Worm (Caenorhabditis elegans) whole organism, young adult: ENCODE results near the gene sel-1.

Experiments
- B0019.2 ChIP-seq: fragments of 200-800 bp; sonication (Bioruptor generic); conservative IDR thresholded peaks from 2 replicates; pipeline ENCODE4 v1.3.6; 2022; ENCODE audit warnings: missing genetic modification reagents, missing genetic modification characterization, missing compliant biosample characterization
- F23B12.7 ChIP-seq: sonication (generic microtip); optimal IDR thresholded peaks from 2 replicates; lab custom pipeline; 2017; ENCODE audit warnings: missing genetic modification characterization, mild to moderate bottlenecking, missing compliant biosample characterization, antibody characterized with exemption, moderate library complexity; ENCODE audit not compliant: insufficient read depth
- F57C9.4 ChIP-seq: sonication (generic microtip); optimal IDR thresholded peaks from 2 replicates; lab custom pipeline; 2017; ENCODE audit warnings: mild to moderate bottlenecking, missing genetic modification characterization, missing compliant biosample characterization
- attf-3 ChIP-seq: fragments of 200-800 bp; sonication (Bioruptor generic); conservative IDR thresholded peaks from 2 replicates; pipeline ENCODE4 v1.3.6; 2022; ENCODE audit warnings: missing genetic modification reagents, missing genetic modification characterization, missing compliant biosample characterization
- cebp-1 ChIP-seq, 2 experiments: fragments of 200-800 bp in 1 of 2; sonication (Bioruptor generic) in 1 of 2; sonication (generic microtip) in 1 of 2; IDR thresholded peaks in 1 of 2; optimal IDR thresholded peaks in 1 of 2; 2 replicates each; pipeline versions ENCODE4 v1.3.6 to Lab custom; 2017 to 2022; ENCODE audit warnings: missing compliant biosample characterization in 2 of 2, missing genetic modification characterization in 2 of 2, mild to moderate bottlenecking in 1 of 2, missing genetic modification reagents in 1 of 2, moderate library complexity in 1 of 2
- ceh-27 ChIP-seq: fragments of 200-800 bp; sonication (Bioruptor generic); optimal IDR thresholded peaks from 2 replicates; lab custom pipeline; 2018; ENCODE audit warnings: mild to moderate bottlenecking, missing genetic modification characterization, moderate library complexity, missing compliant biosample characterization
- ceh-58 ChIP-seq: fragments of 200-800 bp; sonication (Bioruptor generic); IDR thresholded peaks from 2 replicates; pipeline ENCODE4 v1.3.6; 2022; ENCODE audit warnings: missing genetic modification characterization, missing compliant biosample characterization
- dox-1 ChIP-seq: fragments of 200-800 bp; sonication (Bioruptor generic); IDR thresholded peaks from 2 replicates; pipeline ENCODE4 v1.3.6; 2022; ENCODE audit warnings: missing genetic modification reagents, missing genetic modification characterization, missing compliant biosample characterization
- egl-44 ChIP-seq: fragments of 200-800 bp; sonication (Bioruptor generic); IDR thresholded peaks from 2 replicates; pipeline ENCODE4 v1.3.6; 2022; ENCODE audit warnings: missing genetic modification reagents, missing genetic modification characterization, missing compliant biosample characterization
- egrh-3 ChIP-seq: fragments of 200-800 bp; sonication (Bioruptor generic); IDR thresholded peaks from 2 replicates; pipeline ENCODE4 v1.3.6; 2022; ENCODE audit warnings: missing genetic modification reagents, missing genetic modification characterization, missing compliant biosample characterization
- ets-4 ChIP-seq: fragments of 200-800 bp; sonication (Bioruptor generic); optimal IDR thresholded peaks from 2 replicates; lab custom pipeline; 2018; ENCODE audit warnings: mild to moderate bottlenecking, missing genetic modification characterization, missing compliant biosample characterization
- him-1 ChIP-seq: sonication (generic microtip); optimal IDR thresholded peaks from 2 replicates; lab custom pipeline; 2016; ENCODE audit warnings: missing genotype, missing genetic modification reagents, missing genetic modification characterization, missing compliant biosample characterization
- hmg-20 ChIP-seq: fragments of 200-800 bp; sonication (Bioruptor generic); IDR thresholded peaks from 2 replicates; pipeline ENCODE4 v1.3.6; 2022; ENCODE audit warnings: missing genetic modification reagents, missing genetic modification characterization, missing compliant biosample characterization
- hrde-1 ChIP-seq: sonication (generic microtip); optimal IDR thresholded peaks from 2 replicates; lab custom pipeline; 2016; ENCODE audit warnings: missing genetic modification characterization, mild to moderate bottlenecking, missing compliant biosample characterization, moderate library complexity, missing genotype, missing genetic modification reagents, borderline replicate concordance
- lag-1 ChIP-seq: fragments of 200-800 bp; sonication (Bioruptor generic); IDR thresholded peaks from 2 replicates; pipeline ENCODE4 v1.3.6; 2022; ENCODE audit warnings: missing genetic modification reagents, missing genetic modification characterization, missing compliant biosample characterization
- let-607 ChIP-seq, 2 experiments: fragments of 200-800 bp in 1 of 2; sonication (Bioruptor generic) in 1 of 2; sonication (generic microtip) in 1 of 2; optimal IDR thresholded peaks; 2 replicates each; lab custom pipeline; 2016 to 2018; ENCODE audit warnings: mild to moderate bottlenecking in 2 of 2, missing compliant biosample characterization in 2 of 2, missing genetic modification characterization in 2 of 2, moderate library complexity in 2 of 2, missing genotype in 1 of 2
- lin-26 ChIP-seq: fragments of 200-800 bp; sonication (Bioruptor generic); IDR thresholded peaks from 2 replicates; pipeline ENCODE4 v1.3.6; 2022; ENCODE audit warnings: missing genetic modification reagents, missing genetic modification characterization, missing compliant biosample characterization
- madf-3 ChIP-seq: fragments of 200-800 bp; sonication (Bioruptor generic); IDR thresholded peaks from 2 replicates; pipeline ENCODE4 v1.3.6; 2022; ENCODE audit warnings: missing genetic modification reagents, missing genetic modification characterization, missing compliant biosample characterization
- mes-4 ChIP-seq: sonication (generic microtip); optimal IDR thresholded peaks from 2 replicates; lab custom pipeline; 2016; ENCODE audit warnings: missing genotype, missing genetic modification characterization, missing compliant biosample characterization
- nfyb-1 ChIP-seq: fragments of 200-800 bp; sonication (Bioruptor generic); IDR thresholded peaks from 2 replicates; pipeline ENCODE4 v1.3.6; 2022; ENCODE audit warnings: missing genetic modification reagents, missing genetic modification characterization, missing compliant biosample characterization
- nhr-120 ChIP-seq: fragments of 200-800 bp; sonication (Bioruptor generic); IDR thresholded peaks from 2 replicates; pipeline ENCODE4 v1.3.6; 2022; ENCODE audit warnings: missing genetic modification characterization, missing compliant biosample characterization
- nhr-80 ChIP-seq: sonication (generic microtip); optimal IDR thresholded peaks from 2 replicates; lab custom pipeline; 2016; ENCODE audit warnings: missing genetic modification characterization, missing compliant biosample characterization
- pbrm-1 ChIP-seq: fragments of 200-800 bp; sonication (Bioruptor generic); IDR thresholded peaks from 2 replicates; pipeline ENCODE4 v1.3.6; 2022; ENCODE audit warnings: missing genetic modification reagents, missing genetic modification characterization, missing compliant biosample characterization
- repo-1 ChIP-seq: sonication (generic microtip); optimal IDR thresholded peaks from 2 replicates; lab custom pipeline; 2017; ENCODE audit warnings: mild to moderate bottlenecking, missing genetic modification characterization, missing compliant biosample characterization
- snpc-1.3 ChIP-seq: sonication (generic microtip); optimal IDR thresholded peaks from 2 replicates; lab custom pipeline; 2017; ENCODE audit warnings: missing genetic modification characterization, mild to moderate bottlenecking, missing compliant biosample characterization, antibody characterized with exemption, moderate library complexity, missing genotype, missing genetic modification reagents; ENCODE audit not compliant: insufficient read depth
- snpc-3.4 ChIP-seq: sonication (generic microtip); optimal IDR thresholded peaks from 2 replicates; lab custom pipeline; 2017; ENCODE audit warnings: missing genetic modification characterization, mild to moderate bottlenecking, missing compliant biosample characterization, antibody characterized with exemption, moderate library complexity, missing genotype, missing genetic modification reagents
- snpc-4 ChIP-seq, 5 experiments: fragments of 150-350 bp in 1 of 5; sonication (generic microtip) in 4 of 5; optimal IDR thresholded peaks; 2 replicates each; lab custom pipeline; 2014 to 2018; ENCODE audit warnings: missing genetic modification characterization in 5 of 5, missing biosample characterization in 3 of 5, antibody characterized with exemption in 2 of 5, mild to moderate bottlenecking in 2 of 5, missing compliant biosample characterization in 2 of 5, missing genotype in 2 of 5, moderate library complexity in 2 of 5, missing genetic modification reagents in 1 of 5
- somi-1 ChIP-seq: fragments of 200-800 bp; sonication (Bioruptor generic); optimal IDR thresholded peaks from 2 replicates; lab custom pipeline; 2018; ENCODE audit warnings: mild to moderate bottlenecking, missing genetic modification characterization, missing compliant biosample characterization
- unc-62 ChIP-seq: fragments of 150-350 bp; optimal IDR thresholded peaks from 2 replicates; lab custom pipeline; 2014; ENCODE audit warnings: missing biosample characterization, missing genetic modification reagents, missing genetic modification characterization
- xnd-1 ChIP-seq: sonication (generic microtip); optimal IDR thresholded peaks from 2 replicates; lab custom pipeline; 2016; ENCODE audit warnings: missing genotype, missing genetic modification reagents, missing genetic modification characterization, missing compliant biosample characterization
- zim-3 ChIP-seq: sonication (generic microtip); optimal IDR thresholded peaks from 2 replicates; lab custom pipeline; 2017; ENCODE audit warnings: mild to moderate bottlenecking, missing genetic modification characterization, moderate library complexity, missing compliant biosample characterization
- ztf-26 ChIP-seq: sonication (generic microtip); optimal IDR thresholded peaks from 2 replicates; lab custom pipeline; 2017; ENCODE audit warnings: missing genetic modification characterization, missing compliant biosample characterization

The sel-1 gene

DNA sequence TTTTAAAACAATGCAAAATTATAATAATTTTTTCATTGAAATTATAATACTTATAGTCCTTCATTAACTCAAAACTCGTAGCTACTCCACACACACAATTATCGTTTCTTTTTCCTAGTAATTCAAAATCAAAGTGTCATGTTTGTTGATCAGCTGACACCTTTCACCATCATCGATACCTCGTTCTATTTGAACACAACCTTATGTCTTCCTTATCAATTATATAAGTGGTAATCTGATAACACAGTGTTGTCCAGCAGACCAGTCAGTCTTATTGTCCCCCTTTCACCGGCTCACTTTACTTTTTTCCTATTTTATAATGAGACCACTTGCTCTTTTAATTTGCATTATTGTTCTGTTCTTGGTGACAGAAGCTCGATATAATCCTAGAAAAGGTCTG is 47.8 kb upstream of the sel-1 start, which contains the start of the genes T28H10.2 and lgmn-1:
Gene T28H10.2 (minus strand): TSS at position 177 of the 400 bp plus-strand sequence.
Gene lgmn-1 (plus strand): TSS at position 284 of the 400 bp plus-strand sequence.
- TF ChIP-seq repo-1 (tag; lab: Kevin White, UChicago) (no peak), nhr-120 (no peak), F57C9.4 (no peak), madf-3 (no peak), somi-1 (GFP tag; lab: Kevin White, UChicago) (no peak), ets-4 (GFP tag; lab: Kevin White, UChicago) (no peak), hmg-20 (GFP tag; lab: Robert Waterston, UW) (no peak), F23B12.7 (tag; lab: Kevin White, UChicago) (no peak), unc-62 (peak; percentile 61), cebp-1 (GFP tag; IDR thresholded peaks at IDR 0.05; lab: Robert Waterston, UW) (0 out of 2 replicates have a peak, but pooled peaks have one; percentile 17), cebp-1 (tag; optimal IDR thresholded peaks at IDR 0.05; lab: Kevin White, UChicago) (peak; percentile 38), ceh-58 (GFP tag; lab: Robert Waterston, UW) (no peak), egrh-3 (GFP tag; lab: Robert Waterston, UW) (no peak), nhr-80 (tag; lab: Kevin White, UChicago) (peak; percentile 82), dox-1 (GFP tag; lab: Robert Waterston, UW) (0 out of 2 replicates have a peak, but pooled peaks have one; percentile 11), nfyb-1 (GFP tag; lab: Robert Waterston, UW) (0 out of 2 replicates have a peak, but pooled peaks have one; percentile 29), ceh-27 (GFP tag; lab: Kevin White, UChicago) (no peak), snpc-3.4 (tag; lab: Kevin White, UChicago) (no peak), let-607 (tag; optimal IDR thresholded peaks at IDR 0.05; lab: Kevin White, UChicago) (peak in 1 of 2 experiments; percentile 42), egl-44 (GFP tag; lab: Robert Waterston, UW) (peak; percentile 47; the same call in 1 of the 2 replicates), lin-26 (GFP tag; lab: Robert Waterston, UW) (0 out of 2 replicates have a peak, but pooled peaks have one; percentile 16), snpc-1.3 (tag; lab: Kevin White, UChicago) (no peak)

DNA sequence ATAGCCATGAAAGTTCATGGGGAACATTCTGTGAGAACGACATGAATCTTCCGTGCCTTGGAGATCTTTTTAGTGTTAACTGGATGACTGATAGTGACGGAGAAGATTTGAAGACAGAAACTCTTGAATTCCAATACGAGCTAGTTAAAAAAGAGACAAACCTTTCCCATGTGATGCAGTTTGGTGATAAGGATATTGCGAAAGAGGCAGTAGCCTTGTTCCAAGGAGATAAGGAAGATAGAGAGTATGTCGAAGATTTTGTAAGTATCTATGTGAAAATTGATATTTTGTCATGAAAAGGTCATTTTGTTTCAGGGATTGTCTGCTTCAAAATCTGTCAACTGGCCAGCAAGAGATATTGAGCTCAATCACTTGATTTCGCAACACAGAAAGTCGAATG is 46.6 kb upstream of the sel-1 start:
- peak; percentile 35 for TF ChIP-seq nhr-80 (tag; lab: Kevin White, UChicago)
- no peak for TF ChIP-seq attf-3 (GFP tag; lab: Robert Waterston, UW)
- no peak for TF ChIP-seq B0019.2 (GFP tag; lab: Robert Waterston, UW)
- TF ChIP-seq cebp-1 (GFP tag; IDR thresholded peaks at IDR 0.05; lab: Robert Waterston, UW): peak; percentile 79
- TF ChIP-seq cebp-1 (tag; optimal IDR thresholded peaks at IDR 0.05; lab: Kevin White, UChicago): peak; percentile 93
- no peak for TF ChIP-seq pbrm-1 (GFP tag; lab: Robert Waterston, UW)
- no peak for TF ChIP-seq snpc-4 (GFP tag; optimal IDR thresholded peaks at IDR 0.05; lab: Kevin White, UChicago)
- TF ChIP-seq snpc-4 (tag; optimal IDR thresholded peaks at IDR 0.05; lab: Kevin White, UChicago): no peak

DNA sequence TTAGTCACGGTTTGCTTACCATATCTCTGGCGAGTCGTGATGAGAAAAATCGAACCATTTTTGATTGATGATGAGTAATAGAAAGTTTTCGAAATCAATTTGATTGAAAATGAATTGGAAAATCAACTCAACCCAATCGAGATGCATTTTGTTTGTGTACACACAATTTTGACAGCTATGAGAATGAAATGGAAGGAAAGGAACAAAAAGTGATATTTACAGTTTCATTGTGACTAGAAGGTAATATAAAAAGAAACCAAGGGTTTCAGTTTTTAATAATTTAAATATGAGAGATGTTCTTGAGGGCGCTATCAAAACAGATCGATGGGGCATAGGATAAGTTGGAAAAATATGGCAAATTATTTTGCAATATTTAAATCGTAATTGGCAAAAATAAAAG is 43.4 kb upstream of the sel-1 start, which contains the start of gene cal-1:
Gene cal-1 (minus strand): TSS at position 101 of the 400 bp plus-strand sequence.
- TF ChIP-seq xnd-1 (tag; lab: Kevin White, UChicago) (no peak), unc-62 (peak; percentile 10)

DNA sequence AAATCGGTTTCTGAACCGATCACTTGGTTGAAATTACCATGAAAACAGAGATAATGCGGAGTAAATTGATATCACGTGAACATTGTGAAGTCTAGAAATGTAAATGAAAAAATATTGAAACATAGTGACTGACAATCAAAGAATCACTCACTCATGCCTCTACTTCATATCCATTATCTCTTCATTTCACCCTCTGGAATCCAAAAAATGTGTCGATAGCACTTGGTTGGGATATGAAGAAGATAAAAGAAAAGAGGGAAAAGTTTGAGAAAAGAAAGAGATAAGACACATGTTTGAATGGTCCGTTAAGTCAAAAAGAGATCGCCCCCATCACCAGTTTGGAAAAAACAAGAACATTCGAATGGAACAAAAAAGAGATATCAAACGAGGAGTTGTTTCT is 42.8 kb upstream of the sel-1 start:
- TF ChIP-seq lag-1 (GFP tag; lab: Robert Waterston, UW): no peak
- no peak for TF ChIP-seq mes-4 (tag; lab: Kevin White, UChicago)
- TF ChIP-seq him-1 (tag; lab: Kevin White, UChicago): no peak
- TF ChIP-seq hrde-1 (tag; lab: Kevin White, UChicago): no peak
- TF ChIP-seq zim-3: no peak
- no peak for TF ChIP-seq ztf-26
